Worm (Caenorhabditis elegans) whole organism, L3 larva: ENCODE measurements around the gene add-2.

Source experiments
- R02D3.7 ChIP-seq: fragments of 150-350 bp; optimal IDR thresholded peaks from 2 replicates; lab custom pipeline; 2014; ENCODE audit warnings: missing biosample characterization, missing genetic modification characterization
- ZK546.5 ChIP-seq: sonication (generic microtip); optimal IDR thresholded peaks from 2 replicates; lab custom pipeline; 2017; ENCODE audit warnings: missing biosample characterization, missing genetic modification characterization
- aly-2 ChIP-seq: fragments of 150-350 bp; optimal IDR thresholded peaks from 2 replicates; lab custom pipeline; 2014; ENCODE audit warnings: missing biosample characterization, missing genetic modification characterization
- ama-1 ChIP-seq: fragments of 150-350 bp; optimal IDR thresholded peaks from 2 replicates; lab custom pipeline; 2018
- ceh-16 ChIP-seq: sonication (generic microtip); optimal IDR thresholded peaks from 2 replicates; lab custom pipeline; 2017; ENCODE audit warnings: missing biosample characterization, missing genetic modification characterization
- ceh-28 ChIP-seq: fragments of 150-350 bp; optimal IDR thresholded peaks from 2 replicates; lab custom pipeline; 2014; ENCODE audit warnings: missing biosample characterization, missing genetic modification reagents, missing genetic modification characterization
- ceh-82 ChIP-seq: fragments of 150-350 bp; optimal IDR thresholded peaks from 2 replicates; lab custom pipeline; 2014; ENCODE audit warnings: missing biosample characterization, missing genetic modification characterization
- ceh-9 ChIP-seq: sonication (generic microtip); optimal IDR thresholded peaks from 2 replicates; lab custom pipeline; 2018; ENCODE audit warnings: missing biosample characterization, missing genetic modification characterization
- daf-12 ChIP-seq: fragments of 150-350 bp; optimal IDR thresholded peaks from 2 replicates; lab custom pipeline; 2014; ENCODE audit warnings: missing biosample characterization, missing genetic modification reagents, missing genetic modification characterization
- egl-27 ChIP-seq: sonication (generic microtip); optimal IDR thresholded peaks from 4 replicates; lab custom pipeline; 2017; ENCODE audit warnings: missing biosample characterization, missing genetic modification reagents, missing genetic modification characterization
- egl-5 ChIP-seq: fragments of 150-350 bp; optimal IDR thresholded peaks from 2 replicates; lab custom pipeline; 2017; ENCODE audit warnings: missing biosample characterization, missing genetic modification reagents, missing genetic modification characterization, inconsistent platforms
- elt-1 ChIP-seq: fragments of 150-350 bp; optimal IDR thresholded peaks from 2 replicates; lab custom pipeline; 2014; ENCODE audit warnings: missing biosample characterization, missing genetic modification characterization
- elt-2 ChIP-seq: sonication (generic microtip); optimal IDR thresholded peaks from 2 replicates; lab custom pipeline; 2016; ENCODE audit warnings: missing genetic modification reagents, mild to moderate bottlenecking, missing genetic modification characterization, missing compliant biosample characterization
- elt-3 ChIP-seq, 3 experiments: fragments of 150-350 bp in 1 of 3; sonication (generic microtip) in 2 of 3; optimal IDR thresholded peaks; 2 replicates in 2 of 3; 4 replicates in 1 of 3; lab custom pipeline; 2014 to 2017; ENCODE audit warnings: missing biosample characterization in 3 of 3, missing genetic modification characterization in 3 of 3
- eor-1 ChIP-seq, 2 experiments: fragments of 150-350 bp; optimal IDR thresholded peaks; 2 replicates each; lab custom pipeline; 2014 to 2018; ENCODE audit warnings: missing biosample characterization in 2 of 2, missing genetic modification characterization in 2 of 2
- fkh-10 ChIP-seq: sonication (generic microtip); optimal IDR thresholded peaks from 2 replicates; lab custom pipeline; 2017; ENCODE audit warnings: missing biosample characterization, missing genetic modification reagents, missing genetic modification characterization
- fkh-2 ChIP-seq: fragments of 150-350 bp; optimal IDR thresholded peaks from 2 replicates; lab custom pipeline; 2014; ENCODE audit warnings: missing biosample characterization, missing genetic modification reagents, missing genetic modification characterization
- fos-1 ChIP-seq: fragments of 150-350 bp; optimal IDR thresholded peaks from 2 replicates; lab custom pipeline; 2014; ENCODE audit warnings: missing biosample characterization, missing genetic modification characterization
- hmg-11 ChIP-seq: sonication (generic microtip); optimal IDR thresholded peaks from 2 replicates; lab custom pipeline; 2016; ENCODE audit warnings: missing genetic modification characterization, missing compliant biosample characterization
- jun-1 ChIP-seq: fragments of 150-350 bp; optimal IDR thresholded peaks from 2 replicates; lab custom pipeline; 2014; ENCODE audit warnings: missing biosample characterization, missing genetic modification reagents, missing genetic modification characterization
- lin-15B ChIP-seq: fragments of 150-350 bp; optimal IDR thresholded peaks from 2 replicates; lab custom pipeline; 2014; ENCODE audit warnings: missing biosample characterization, missing genetic modification characterization
- lin-39 ChIP-seq: fragments of 150-350 bp; optimal IDR thresholded peaks from 2 replicates; lab custom pipeline; 2018; ENCODE audit warnings: missing biosample characterization, missing genetic modification reagents, missing genetic modification characterization
- lsy-12 ChIP-seq: sonication (generic microtip); optimal IDR thresholded peaks from 2 replicates; lab custom pipeline; 2016; ENCODE audit warnings: mild to moderate bottlenecking, missing genetic modification characterization, missing compliant biosample characterization
- mdl-1 ChIP-seq: fragments of 150-350 bp; optimal IDR thresholded peaks from 2 replicates; lab custom pipeline; 2014; ENCODE audit warnings: missing biosample characterization, missing genetic modification characterization
- mml-1 ChIP-seq: fragments of 150-350 bp; sonication (generic microtip); optimal IDR thresholded peaks from 3 replicates; lab custom pipeline; 2014; ENCODE audit warnings: missing biosample characterization, missing genetic modification characterization
- nfya-1 ChIP-seq: sonication (generic microtip); optimal IDR thresholded peaks from 2 replicates; lab custom pipeline; 2017; ENCODE audit warnings: missing genetic modification characterization, mild to moderate bottlenecking, missing compliant biosample characterization, antibody characterized with exemption, moderate library complexity; ENCODE audit not compliant: insufficient read depth
- nhr-11 ChIP-seq: fragments of 150-350 bp; optimal IDR thresholded peaks from 2 replicates; lab custom pipeline; 2014; ENCODE audit warnings: missing biosample characterization, missing genetic modification characterization
- nhr-12 ChIP-seq: fragments of 150-350 bp; optimal IDR thresholded peaks from 2 replicates; lab custom pipeline; 2014; ENCODE audit warnings: missing biosample characterization, missing genetic modification characterization
- nhr-23 ChIP-seq: fragments of 150-350 bp; optimal IDR thresholded peaks from 2 replicates; lab custom pipeline; 2014; ENCODE audit warnings: missing biosample characterization, missing genetic modification reagents, missing genetic modification characterization
- nhr-237 ChIP-seq: fragments of 150-350 bp; optimal IDR thresholded peaks from 2 replicates; lab custom pipeline; 2014; ENCODE audit warnings: missing biosample characterization, missing genetic modification characterization
- nhr-25 ChIP-seq: sonication (generic microtip); optimal IDR thresholded peaks from 2 replicates; lab custom pipeline; 2017; ENCODE audit warnings: missing biosample characterization, missing genetic modification characterization
- nhr-28 ChIP-seq: fragments of 150-350 bp; optimal IDR thresholded peaks from 2 replicates; lab custom pipeline; 2014; ENCODE audit warnings: missing biosample characterization, missing genetic modification characterization
- nhr-43 ChIP-seq: sonication (generic microtip); optimal IDR thresholded peaks from 2 replicates; lab custom pipeline; 2016; ENCODE audit warnings: mild to moderate bottlenecking, missing genetic modification characterization, missing compliant biosample characterization; ENCODE audit not compliant: poor library complexity, severe bottlenecking
- nhr-67 ChIP-seq: fragments of 150-350 bp; optimal IDR thresholded peaks from 2 replicates; lab custom pipeline; 2014; ENCODE audit warnings: missing biosample characterization, missing genetic modification characterization
- nhr-76 ChIP-seq: fragments of 150-350 bp; sonication (generic microtip); optimal IDR thresholded peaks from 5 replicates; lab custom pipeline; 2014; ENCODE audit warnings: missing biosample characterization, missing genetic modification characterization
- nhr-77 ChIP-seq: fragments of 150-350 bp; optimal IDR thresholded peaks from 2 replicates; lab custom pipeline; 2014; ENCODE audit warnings: missing biosample characterization, missing genetic modification characterization
- pha-4 ChIP-seq: fragments of 150-350 bp; optimal IDR thresholded peaks from 2 replicates; lab custom pipeline; 2014; ENCODE audit warnings: missing biosample characterization, missing genetic modification reagents, missing genetic modification characterization
- pqm-1 ChIP-seq: fragments of 150-350 bp; optimal IDR thresholded peaks from 2 replicates; lab custom pipeline; 2017; ENCODE audit warnings: missing biosample characterization, missing genetic modification characterization, inconsistent platforms
- sea-2 ChIP-seq: fragments of 150-350 bp; sonication (generic microtip); optimal IDR thresholded peaks from 4 replicates; lab custom pipeline; 2014; ENCODE audit warnings: missing biosample characterization, missing genetic modification reagents, missing genetic modification characterization
- skn-1 ChIP-seq: fragments of 150-350 bp; optimal IDR thresholded peaks from 2 replicates; lab custom pipeline; 2014; ENCODE audit warnings: missing biosample characterization, missing genetic modification characterization
- snpc-4 ChIP-seq: fragments of 150-350 bp; optimal IDR thresholded peaks from 2 replicates; lab custom pipeline; 2014; ENCODE audit warnings: missing biosample characterization, missing genetic modification characterization
- tbx-2 ChIP-seq: sonication (generic microtip); optimal IDR thresholded peaks from 2 replicates; lab custom pipeline; 2016; ENCODE audit warnings: mild to moderate bottlenecking, missing genetic modification characterization, missing compliant biosample characterization
- unc-39 ChIP-seq: sonication (generic microtip); optimal IDR thresholded peaks from 4 replicates; lab custom pipeline; 2017; ENCODE audit warnings: missing biosample characterization, missing genetic modification characterization
- unc-62 ChIP-seq: fragments of 150-350 bp; sonication (generic microtip); optimal IDR thresholded peaks from 4 replicates; lab custom pipeline; 2014; ENCODE audit warnings: missing biosample characterization, missing genetic modification reagents, missing genetic modification characterization
- zag-1 ChIP-seq: fragments of 150-350 bp; optimal IDR thresholded peaks from 2 replicates; lab custom pipeline; 2014; ENCODE audit warnings: missing biosample characterization, missing genetic modification characterization
- ztf-11 ChIP-seq: fragments of 150-350 bp; optimal IDR thresholded peaks from 2 replicates; lab custom pipeline; 2014; ENCODE audit warnings: missing biosample characterization, missing genetic modification characterization
- ztf-4 ChIP-seq: fragments of 150-350 bp; optimal IDR thresholded peaks from 2 replicates; lab custom pipeline; 2014; ENCODE audit warnings: missing biosample characterization, missing genetic modification characterization

add-2 gene

ce11 chrV:12002866-12003485 is 10.2 kb downstream of the add-2 start, which contains the start of gene cpr-9:
cpr-9 (plus strand) TSS chrV:12003053.
- TF ChIP-seq egl-27 (tag; lab: Kevin White, UChicago) (no peak), pha-4 (tag; lab: Kevin White, UChicago) (peak; percentile 54), pqm-1 (tag; lab: Kevin White, UChicago) (peak; percentile 94), ceh-9 (no peak), fos-1 (tag; lab: Kevin White, UChicago) (no peak), ztf-4 (tag; lab: Kevin White, UChicago) (no peak), jun-1 (no peak), elt-1 (tag; lab: Kevin White, UChicago) (no peak), mdl-1 (tag; lab: Kevin White, UChicago) (no peak), lsy-12 (no peak), fkh-10 (GFP tag; lab: Kevin White, UChicago) (no peak), elt-2 (tag; lab: Kevin White, UChicago) (peak; percentile 93), hmg-11 (tag; lab: Kevin White, UChicago) (no peak), ceh-82 (no peak), ZK546.5 (tag; lab: Kevin White, UChicago) (no peak)

DNA sequence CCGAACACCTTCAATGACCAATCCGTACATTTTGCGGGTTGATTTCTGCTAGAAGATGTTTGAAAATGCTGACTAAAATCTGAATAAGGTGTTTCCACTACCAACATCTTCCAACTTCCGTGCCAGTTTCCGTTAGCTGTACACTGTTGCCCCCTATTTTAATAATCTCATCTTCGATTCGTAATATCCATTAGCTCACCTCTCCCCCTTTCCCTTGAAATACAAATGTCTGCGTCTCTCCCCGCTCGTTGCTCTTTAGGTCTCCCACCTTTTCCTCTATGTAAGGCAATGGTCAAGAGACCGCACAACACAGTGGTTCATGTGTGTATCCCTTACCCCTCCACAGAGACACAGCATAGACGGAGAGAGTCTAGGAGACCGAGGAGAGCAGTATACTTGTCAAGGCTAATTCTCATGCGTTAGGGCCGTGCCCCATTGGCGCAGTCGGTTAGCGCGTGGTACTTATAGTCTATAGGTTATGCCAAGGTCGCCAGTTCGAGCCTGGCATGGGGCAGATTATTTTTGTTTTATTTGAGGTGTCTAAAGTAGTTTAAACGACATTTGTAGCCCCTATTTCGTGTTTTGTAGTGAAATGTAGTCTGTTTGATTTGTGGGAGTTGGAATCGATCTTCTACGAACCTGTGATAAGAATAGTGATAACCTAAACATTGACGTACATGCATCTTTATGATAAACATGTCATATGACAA is 11.3 kb downstream of the add-2 start, which contains the start of gene gcy-33:
gcy-33 (minus strand) TSS at position 51 of the 710 bp plus-strand sequence.
- TF ChIP-seq unc-39 (tag; lab: Kevin White, UChicago) (no peak), fkh-10 (GFP tag; lab: Kevin White, UChicago) (no peak), nhr-77 (tag; lab: Kevin White, UChicago) (peak; percentile 36), pha-4 (tag; lab: Kevin White, UChicago) (peak; percentile 79), tbx-2 (peak; percentile 78), nhr-67 (tag; lab: Kevin White, UChicago) (no peak), ceh-9 (no peak), daf-12 (tag; lab: Kevin White, UChicago) (no peak), fos-1 (tag; lab: Kevin White, UChicago) (peak; percentile 62), lsy-12 (peak; percentile 84), ztf-11 (tag; lab: Kevin White, UChicago) (no peak), lin-15B (no peak), mdl-1 (tag; lab: Kevin White, UChicago) (no peak), ama-1 (lab: Kevin White, UChicago) (no peak), nhr-23 (tag; lab: Kevin White, UChicago) (peak; percentile 48), nhr-25 (peak; percentile 71), elt-2 (tag; lab: Kevin White, UChicago) (peak; percentile 94), ztf-4 (tag; lab: Kevin White, UChicago) (peak; percentile 15), elt-3 (tag; optimal IDR thresholded peaks at IDR 0.05; lab: Kevin White, UChicago) (no peak), R02D3.7 (tag; lab: Kevin White, UChicago) (peak; percentile 64), ceh-82 (peak; percentile 61), jun-1 (peak; percentile 65), pqm-1 (tag; lab: Kevin White, UChicago) (peak; percentile 97), nhr-76 (tag; lab: Kevin White, UChicago) (peak; percentile 6), ceh-16 (tag; lab: Kevin White, UChicago) (no peak), nfya-1 (tag; lab: Kevin White, UChicago) (peak; percentile 78), egl-27 (tag; lab: Kevin White, UChicago) (peak; percentile 80), nhr-12 (tag; lab: Kevin White, UChicago) (no peak), zag-1 (no peak), lin-39 (tag; lab: Kevin White, UChicago) (peak; percentile 81), hmg-11 (tag; lab: Kevin White, UChicago) (peak; percentile 99), ZK546.5 (tag; lab: Kevin White, UChicago) (no peak), nhr-43 (tag; lab: Kevin White, UChicago) (peak; percentile 91), elt-1 (tag; lab: Kevin White, UChicago) (no peak), snpc-4 (peak; percentile 30), eor-1 (tag; optimal IDR thresholded peaks at IDR 0.05; lab: Kevin White, UChicago) (no peak), skn-1 (no peak), nhr-237 (tag; lab: Kevin White, UChicago) (no peak), sea-2 (GFP tag; lab: Kevin White, UChicago) (peak; percentile 60), unc-62 (GFP tag; lab: Kevin White, UChicago) (no peak), ceh-28 (tag; lab: Kevin White, UChicago) (peak; percentile 67), fkh-2 (no peak), nhr-11 (tag; lab: Kevin White, UChicago) (no peak), nhr-28 (tag; lab: Kevin White, UChicago) (no peak), aly-2 (tag; lab: Kevin White, UChicago) (peak; percentile 16), mml-1 (tag; lab: Kevin White, UChicago) (no peak), egl-5 (peak; percentile 75)
